Worm (Caenorhabditis elegans): ENCODE data around the gene Y9C2UA.1.

DNA sequence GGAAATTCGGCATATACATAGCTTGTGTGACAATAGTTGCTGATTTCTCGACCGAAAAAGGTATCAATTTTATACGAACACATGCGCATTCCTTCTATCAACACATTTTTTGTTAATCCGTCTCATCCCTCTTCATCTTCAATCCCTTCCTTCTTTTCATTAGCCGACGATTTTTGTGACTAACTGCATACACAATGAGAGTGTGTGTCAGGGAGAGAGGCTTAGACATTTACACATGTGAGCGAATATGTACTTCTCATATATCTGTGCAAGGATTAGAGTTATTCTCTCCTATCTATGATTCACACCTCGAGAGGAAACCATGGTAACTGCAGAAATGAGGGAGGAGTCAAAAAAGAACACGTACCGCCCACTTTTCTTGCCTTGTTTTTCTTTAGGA is 9.1 kb upstream of the Y9C2UA.1 start:
- TF ChIP-seq pax-3 (tag; optimal IDR thresholded peaks at IDR 0.05) (no peak), nhr-77 (tag; optimal IDR thresholded peaks at IDR 0.05) (no peak), nhr-28 (tag; optimal IDR thresholded peaks at IDR 0.05) (no peak), lin-39 (tag; optimal IDR thresholded peaks at IDR 0.05) (no peak), irx-1 (tag; optimal IDR thresholded peaks at IDR 0.05) (no peak), mep-1 (tag; optimal IDR thresholded peaks at IDR 0.05) (no peak), xbp-1 (tag; optimal IDR thresholded peaks at IDR 0.05) (no peak), ztf-4 (tag; optimal IDR thresholded peaks at IDR 0.05) (no peak), F16B12.6 (tag; optimal IDR thresholded peaks at IDR 0.05) (no peak), snpc-4 (tag; optimal IDR thresholded peaks at IDR 0.05) (no peak)
